Fruit fly (Drosophila melanogaster): ENCODE results near the gene CG1544.

The CG1544 gene

DNA sequence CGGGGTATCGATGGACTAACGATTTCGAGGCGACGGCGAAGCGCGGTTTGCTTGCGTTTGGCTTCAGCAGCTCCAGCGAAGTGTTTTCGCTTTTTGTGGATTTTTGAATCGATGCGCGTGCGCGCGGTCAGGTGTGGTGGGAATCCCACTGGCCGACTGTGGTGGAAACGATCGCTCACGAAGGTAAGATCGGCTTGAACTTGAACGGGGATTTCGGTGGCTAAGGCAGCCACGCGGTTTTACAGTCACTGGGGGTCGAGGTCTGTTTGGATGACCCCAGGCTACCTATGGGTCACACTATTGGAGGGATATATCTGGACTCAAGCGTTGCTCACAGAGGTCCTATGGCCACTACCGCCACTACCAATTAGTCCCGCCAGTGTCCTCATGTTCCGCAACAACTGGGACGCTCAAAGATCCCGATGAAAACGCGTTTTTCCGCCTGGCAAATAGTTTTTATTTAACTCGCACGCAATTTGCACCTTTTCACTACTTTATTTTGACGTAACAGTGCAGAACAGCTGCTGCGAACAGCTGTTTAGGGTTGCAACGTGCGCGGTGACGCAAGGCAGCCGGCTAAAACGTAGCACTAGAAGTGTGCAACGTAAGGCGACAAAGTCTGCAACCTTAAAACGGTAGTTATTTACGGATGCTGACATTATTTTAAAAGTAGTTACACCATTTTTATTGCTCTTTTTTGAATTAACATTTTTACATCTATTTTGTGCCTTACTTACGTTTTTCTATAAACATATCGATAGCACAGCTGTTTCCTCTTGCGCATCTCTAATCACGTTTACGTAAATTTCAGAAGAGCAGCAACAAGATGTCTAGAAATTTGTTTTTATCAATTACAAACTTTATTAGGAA, 55.6 kb downstream of the CG1544 start, which contains the start of the genes qless and mRpL32 (continued):
- TF ChIP-seq CG6254 (GFP tag; optimal IDR thresholded peaks at IDR 0.05) (no peak), CG4730 (GFP tag; IDR thresholded peaks at IDR 0.05) (peak; percentile 76), CTCF (GFP tag; optimal IDR thresholded peaks at IDR 0.05) (no peak), BtbVII (GFP tag; optimal IDR thresholded peaks at IDR 0.05) (peak; percentile 15), Sin3A (optimal IDR thresholded peaks at IDR 0.05) (peak; percentile 64), Ravus (GFP tag; IDR thresholded peaks at IDR 0.05) (no peak; the same call in 1 of the 2 replicates), ro (GFP tag; IDR thresholded peaks at IDR 0.05) (no peak), CG3065 (GFP tag; optimal IDR thresholded peaks at IDR 0.05) (no peak), CG18011 (GFP tag; optimal IDR thresholded peaks at IDR 0.05) (peak; percentile 29), CG8765 (GFP tag; IDR thresholded peaks at IDR 0.05) (peak; percentile 69), lab (GFP tag; optimal IDR thresholded peaks at IDR 0.05) (no peak), Oaz (GFP tag; IDR thresholded peaks at IDR 0.05) (no peak), CG17568 (GFP tag; optimal IDR thresholded peaks at IDR 0.05) (no peak), odd (GFP tag; optimal IDR thresholded peaks at IDR 0.05) (peak; percentile 26), corto (GFP tag; optimal IDR thresholded peaks at IDR 0.05) (no peak), ind (GFP tag; optimal IDR thresholded peaks at IDR 0.05) (peak; percentile 83), Meics (GFP tag; optimal IDR thresholded peaks at IDR 0.05) (no peak), Awh (GFP tag; IDR thresholded peaks at IDR 0.05) (peak; percentile 76), crp (GFP tag; optimal IDR thresholded peaks at IDR 0.05) (peak; percentile 94 to 99), ATbp (GFP tag; optimal IDR thresholded peaks at IDR 0.05) (no peak), Side (GFP tag; optimal IDR thresholded peaks at IDR 0.05) (peak; percentile 59), tx (GFP tag; optimal IDR thresholded peaks at IDR 0.05) (peak; percentile 36), CG9437 (GFP tag; optimal IDR thresholded peaks at IDR 0.05) (peak; percentile 100), CG14710 (tag; optimal IDR thresholded peaks at IDR 0.05) (peak; percentile 74), fd96Cb (tag; optimal IDR thresholded peaks at IDR 0.05) (peak; percentile 7), abd-A (tag; optimal IDR thresholded peaks at IDR 0.05) (no peak), CG43689 (GFP tag; IDR thresholded peaks at IDR 0.05) (peak; percentile 13; the same call in 1 of the 2 replicates), bowl (GFP tag; IDR thresholded peaks at IDR 0.05) (no peak), CG14667 (GFP tag; IDR thresholded peaks at IDR 0.05) (peak; percentile 22; the same call in 1 of the 2 replicates), slou (GFP tag; optimal IDR thresholded peaks at IDR 0.05) (peak; percentile 11), Fer1 (GFP tag; optimal IDR thresholded peaks at IDR 0.05) (peak; percentile 28), Xrp1 (GFP tag; IDR thresholded peaks at IDR 0.05) (peak; percentile 91), mld (GFP tag; IDR thresholded peaks at IDR 0.05; ENCODE audit: partially characterized antibody) (no peak), CG12391 (tag; optimal IDR thresholded peaks at IDR 0.05) (peak; percentile 48), bab2 (GFP tag; optimal IDR thresholded peaks at IDR 0.05) (peak; percentile 71), HLH54F (GFP tag; optimal IDR thresholded peaks at IDR 0.05) (peak; percentile 58), CG3995 (GFP tag; optimal IDR thresholded peaks at IDR 0.05) (peak; percentile 65), br (optimal IDR thresholded peaks at IDR 0.05) (no peak), ftz-f1 (GFP tag; optimal IDR thresholded peaks at IDR 0.05) (no peak), CG14014 (GFP tag; IDR thresholded peaks at IDR 0.05) (no peak), D19B (GFP tag; optimal IDR thresholded peaks at IDR 0.05) (no peak), Usf (GFP tag; optimal IDR thresholded peaks at IDR 0.05) (no peak), pzg (GFP tag; optimal IDR thresholded peaks at IDR 0.05) (peak; percentile 66), kay (GFP tag; optimal IDR thresholded peaks at IDR 0.05) (peak; percentile 71), CG9876 (GFP tag; optimal IDR thresholded peaks at IDR 0.05) (peak; percentile 4), CG15696 (tag; optimal IDR thresholded peaks at IDR 0.05) (peak; percentile 56), CG14050 (GFP tag; IDR thresholded peaks at IDR 0.05) (no peak), CG7745 (tag; optimal IDR thresholded peaks at IDR 0.05) (no peak), Dip2 (GFP tag; IDR thresholded peaks at IDR 0.05) (peak; percentile 29; the same call in 1 of the 2 replicates), ham (GFP tag; IDR thresholded peaks at IDR 0.05) (no peak)
